Worm (Caenorhabditis elegans): ENCODE data around the gene yju-2.

The yju-2 gene

ce11 chrIII:7150162-7150561 lies 34.0 kb upstream of the yju-2 start:
- no peak for TF ChIP-seq dve-1 (tag; optimal IDR thresholded peaks at IDR 0.05)
- no peak for TF ChIP-seq nhr-232 (tag; optimal IDR thresholded peaks at IDR 0.05)
- TF ChIP-seq ceh-30 (tag; optimal IDR thresholded peaks at IDR 0.05) = no peak
- no peak for TF ChIP-seq sox-2 (GFP tag; IDR thresholded peaks at IDR 0.05)
- TF ChIP-seq unc-3 (GFP tag; conservative IDR thresholded peaks at IDR 0.05) = no peak
- TF ChIP-seq unc-3 (tag; optimal IDR thresholded peaks at IDR 0.05) = no peak
- TF ChIP-seq npax-4 (tag; optimal IDR thresholded peaks at IDR 0.05) = no peak
- TF ChIP-seq lim-6 (tag; optimal IDR thresholded peaks at IDR 0.05) = no peak
- TF ChIP-seq ets-4 (tag; optimal IDR thresholded peaks at IDR 0.05) = no peak
- TF ChIP-seq ama-1 (optimal IDR thresholded peaks at IDR 0.05) = no peak
- no peak for TF ChIP-seq ref-2 (tag; optimal IDR thresholded peaks at IDR 0.05)
- TF ChIP-seq sox-4 (tag; optimal IDR thresholded peaks at IDR 0.05) = no peak
- no peak for TF ChIP-seq nfya-1 (tag; optimal IDR thresholded peaks at IDR 0.05)
- no peak for TF ChIP-seq ahr-1 (tag; optimal IDR thresholded peaks at IDR 0.05)
- TF ChIP-seq F13H6.1 (tag; optimal IDR thresholded peaks at IDR 0.05) = no peak
- no peak for TF ChIP-seq ceh-45 (GFP tag; IDR thresholded peaks at IDR 0.05)

ce11 chrIII:7152569-7152968 lies 31.6 kb upstream of the yju-2 start:
- TF ChIP-seq rnt-1 (tag; optimal IDR thresholded peaks at IDR 0.05) (no peak), mec-3 (tag; optimal IDR thresholded peaks at IDR 0.05; ENCODE audit: borderline replicate concordance) (no peak), hlh-30 (tag; optimal IDR thresholded peaks at IDR 0.05; ENCODE audit: insufficient read depth) (no peak), unc-42 (tag; optimal IDR thresholded peaks at IDR 0.05) (no peak), nhr-11 (tag; optimal IDR thresholded peaks at IDR 0.05) (no peak)

- TF ChIP-seq unc-55 (GFP tag; optimal IDR thresholded peaks at IDR 0.05) (peak; percentile 78), tbx-2 (tag; optimal IDR thresholded peaks at IDR 0.05) (peak; percentile 4), ahr-1 (tag; optimal IDR thresholded peaks at IDR 0.05) (no peak), mec-3 (tag; optimal IDR thresholded peaks at IDR 0.05; ENCODE audit: borderline replicate concordance) (no peak), ceh-14 (tag; optimal IDR thresholded peaks at IDR 0.05) (no peak), ttx-3 (tag; optimal IDR thresholded peaks at IDR 0.05) (no peak), nhr-11 (tag; optimal IDR thresholded peaks at IDR 0.05) (no peak), ceh-22 (tag; optimal IDR thresholded peaks at IDR 0.05) (no peak), F13H6.1 (tag; optimal IDR thresholded peaks at IDR 0.05) (no peak), ceh-31 (tag; optimal IDR thresholded peaks at IDR 0.05) (peak; percentile 68), hlh-8 (tag; optimal IDR thresholded peaks at IDR 0.05) (no peak), fkh-10 (GFP tag; optimal IDR thresholded peaks at IDR 0.05) (no peak), ceh-34 (tag; optimal IDR thresholded peaks at IDR 0.05) (no peak), ceh-19 (GFP tag; optimal IDR thresholded peaks at IDR 0.05) (no peak), rnt-1 (tag; optimal IDR thresholded peaks at IDR 0.05) (peak; percentile 14), T23F11.4 (GFP tag; optimal IDR thresholded peaks at IDR 0.05) (no peak), pax-1 (tag; optimal IDR thresholded peaks at IDR 0.05) (peak; percentile 79), ceh-2 (tag; optimal IDR thresholded peaks at IDR 0.05) (no peak), unc-42 (tag; optimal IDR thresholded peaks at IDR 0.05) (peak; percentile 66), dve-1 (tag; optimal IDR thresholded peaks at IDR 0.05) (peak; percentile 12), ceh-9 (tag; optimal IDR thresholded peaks at IDR 0.05) (no peak), pag-3 (tag; optimal IDR thresholded peaks at IDR 0.05; ENCODE audit: borderline replicate concordance) (no peak), fkh-6 (tag; optimal IDR thresholded peaks at IDR 0.05) (no peak), ceh-24 (tag; optimal IDR thresholded peaks at IDR 0.05) (no peak), tbx-7 (tag; optimal IDR thresholded peaks at IDR 0.05) (no peak), dmd-4 (tag; optimal IDR thresholded peaks at IDR 0.05; ENCODE audit: borderline replicate concordance) (no peak), ceh-18 (tag; optimal IDR thresholded peaks at IDR 0.05) (peak; percentile 9), lim-6 (tag; optimal IDR thresholded peaks at IDR 0.05) (no peak), pha-2 (tag; optimal IDR thresholded peaks at IDR 0.05) (no peak), nfya-1 (tag; optimal IDR thresholded peaks at IDR 0.05) (peak; percentile 93), C08G9.2 (tag; optimal IDR thresholded peaks at IDR 0.05) (no peak), pha-4 (tag; optimal IDR thresholded peaks at IDR 0.05) (no peak), nhr-232 (tag; optimal IDR thresholded peaks at IDR 0.05) (no peak), elt-4 (tag; optimal IDR thresholded peaks at IDR 0.05) (no peak), unc-3 (GFP tag; conservative IDR thresholded peaks at IDR 0.05) (no peak), unc-3 (tag; optimal IDR thresholded peaks at IDR 0.05) (no peak), ceh-6 (GFP tag; optimal IDR thresholded peaks at IDR 0.05) (no peak)
Measured at ce11 chrIII:7153747-7154238, 30.3 kb upstream of the yju-2 start, which contains the start of gene ogt-1. ogt-1 (minus strand) TSS chrIII:7153797.
